Worm (Caenorhabditis elegans) whole organism, L4 larva: ENCODE results near the gene pix-1.

Source experiments
- aly-2 ChIP-seq: sonication (generic microtip); optimal IDR thresholded peaks from 2 replicates; lab custom pipeline; 2018; ENCODE audit warnings: missing biosample characterization, missing genetic modification characterization
- ama-1 ChIP-seq: fragments of 150-350 bp; optimal IDR thresholded peaks from 2 replicates; lab custom pipeline; 2014; ENCODE audit warnings: inconsistent platforms, mixed read lengths
- attf-4 ChIP-seq: sonication (generic microtip); optimal IDR thresholded peaks from 3 replicates; lab custom pipeline; 2017; ENCODE audit warnings: missing biosample characterization, missing genetic modification characterization
- ceh-28 ChIP-seq: fragments of 150-350 bp; optimal IDR thresholded peaks from 2 replicates; lab custom pipeline; 2014; ENCODE audit warnings: missing biosample characterization, missing genetic modification reagents, missing genetic modification characterization
- dpl-1 ChIP-seq: fragments of 150-350 bp; optimal IDR thresholded peaks from 2 replicates; lab custom pipeline; 2014; ENCODE audit warnings: missing biosample characterization, missing genetic modification reagents, missing genetic modification characterization
- mep-1 ChIP-seq: fragments of 150-350 bp; sonication (generic microtip); optimal IDR thresholded peaks from 3 replicates; lab custom pipeline; 2014; ENCODE audit warnings: missing biosample characterization, missing genetic modification characterization
- mes-2 ChIP-seq: sonication (generic microtip); optimal IDR thresholded peaks from 2 replicates; lab custom pipeline; 2016; ENCODE audit warnings: missing genotype, mild to moderate bottlenecking, missing genetic modification characterization, missing compliant biosample characterization; ENCODE audit not compliant: poor library complexity, severe bottlenecking
- nhr-11 ChIP-seq: fragments of 150-350 bp; optimal IDR thresholded peaks from 2 replicates; lab custom pipeline; 2014; ENCODE audit warnings: missing biosample characterization, missing genetic modification characterization
- nhr-237 ChIP-seq: sonication (generic microtip); optimal IDR thresholded peaks from 2 replicates; lab custom pipeline; 2017; ENCODE audit warnings: missing biosample characterization, missing genetic modification characterization
- nhr-76 ChIP-seq: fragments of 150-350 bp; optimal IDR thresholded peaks from 2 replicates; lab custom pipeline; 2014; ENCODE audit warnings: missing biosample characterization, missing genetic modification characterization
- snpc-4 ChIP-seq: fragments of 150-350 bp; optimal IDR thresholded peaks from 2 replicates; lab custom pipeline; 2014; ENCODE audit warnings: missing biosample characterization, missing genetic modification characterization
- zag-1 ChIP-seq: fragments of 150-350 bp; optimal IDR thresholded peaks from 2 replicates; lab custom pipeline; 2014; ENCODE audit warnings: missing biosample characterization, missing genetic modification characterization
- ztf-7 ChIP-seq: fragments of 150-350 bp; optimal IDR thresholded peaks from 2 replicates; lab custom pipeline; 2014; ENCODE audit warnings: missing biosample characterization, missing genetic modification characterization

ce11 chrX:13709060-13709459 is 18.0 kb upstream of the pix-1 start:
- TF ChIP-seq nhr-237 (tag; lab: Kevin White, UChicago), result no peak
- no peak for TF ChIP-seq snpc-4 (tag; lab: Kevin White, UChicago)
- TF ChIP-seq zag-1, result no peak
- TF ChIP-seq ztf-7, result no peak
- no peak for TF ChIP-seq nhr-11 (tag; lab: Kevin White, UChicago)
- TF ChIP-seq mep-1 (tag; lab: Kevin White, UChicago), result no peak
- no peak for TF ChIP-seq attf-4 (tag; lab: Kevin White, UChicago)
- TF ChIP-seq dpl-1 (GFP tag; lab: Kevin White, UChicago), result no peak
- no peak for TF ChIP-seq ceh-28
- TF ChIP-seq nhr-76 (tag; lab: Kevin White, UChicago), result no peak
- TF ChIP-seq mes-2 (tag; lab: Kevin White, UChicago), result no peak
- TF ChIP-seq ama-1 (lab: Kevin White, UChicago), result no peak
- TF ChIP-seq aly-2 (tag; lab: Kevin White, UChicago), result no peak
